Worm (Caenorhabditis elegans): ENCODE data around the gene Y38E10A.22.
A peak's percentile ranks its signal among the peaks of the same experiment; 100 is the strongest.

The Y38E10A.22 gene

DNA sequence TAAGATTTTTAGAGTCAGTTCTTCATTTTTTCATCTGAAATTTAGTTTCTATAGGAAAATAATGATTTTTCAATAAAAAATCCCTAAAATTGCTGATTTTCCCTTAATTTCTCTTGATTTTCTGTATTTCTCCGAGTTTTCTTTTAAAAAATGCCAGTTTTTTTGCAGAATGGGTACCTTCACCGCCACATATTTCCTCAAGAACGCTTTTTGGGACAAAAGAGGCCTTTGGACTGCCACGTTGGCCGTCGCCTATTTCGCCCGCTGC, 1.2 kb upstream of the Y38E10A.22 start, which contains the start of gene Y38E10A.24:
TSS of gene Y38E10A.24 (plus strand) at position 169 of the 268 bp plus-strand sequence.
- TF ChIP-seq sptf-1 (tag; optimal IDR thresholded peaks at IDR 0.05) = no peak
- TF ChIP-seq hlh-17 (GFP tag; optimal IDR thresholded peaks at IDR 0.05; ENCODE audit: borderline replicate concordance) = no peak
- TF ChIP-seq unc-98 (GFP tag; IDR thresholded peaks at IDR 0.05) = no peak
- no peak for TF ChIP-seq pax-3 (tag; optimal IDR thresholded peaks at IDR 0.05)
- no peak for TF ChIP-seq fkh-10 (GFP tag; optimal IDR thresholded peaks at IDR 0.05)
- no peak for TF ChIP-seq lin-35 (GFP tag; optimal IDR thresholded peaks at IDR 0.05)
- no peak for TF ChIP-seq unc-130 (tag; optimal IDR thresholded peaks at IDR 0.05)
- no peak for TF ChIP-seq C16A3.4 (tag; optimal IDR thresholded peaks at IDR 0.05)
- no peak for TF ChIP-seq lir-3 (tag; optimal IDR thresholded peaks at IDR 0.05; ENCODE audit: poor library complexity)
- TF ChIP-seq ztf-4 (tag; optimal IDR thresholded peaks at IDR 0.05) = no peak
- TF ChIP-seq grh-1 (GFP tag; IDR thresholded peaks at IDR 0.05) = no peak
- no peak for TF ChIP-seq F16B12.6 (tag; optimal IDR thresholded peaks at IDR 0.05)
- TF ChIP-seq fkh-4 (tag; optimal IDR thresholded peaks at IDR 0.05; ENCODE audit: borderline replicate concordance) = no peak
- TF ChIP-seq ceh-8 (GFP tag; optimal IDR thresholded peaks at IDR 0.05) = no peak
- no peak for TF ChIP-seq jun-1 (tag; optimal IDR thresholded peaks at IDR 0.05)
- no peak for TF ChIP-seq efl-1 (optimal IDR thresholded peaks at IDR 0.05)
- TF ChIP-seq efl-1 (GFP tag; optimal IDR thresholded peaks at IDR 0.05 in 1 of 2) = no peak

DNA sequence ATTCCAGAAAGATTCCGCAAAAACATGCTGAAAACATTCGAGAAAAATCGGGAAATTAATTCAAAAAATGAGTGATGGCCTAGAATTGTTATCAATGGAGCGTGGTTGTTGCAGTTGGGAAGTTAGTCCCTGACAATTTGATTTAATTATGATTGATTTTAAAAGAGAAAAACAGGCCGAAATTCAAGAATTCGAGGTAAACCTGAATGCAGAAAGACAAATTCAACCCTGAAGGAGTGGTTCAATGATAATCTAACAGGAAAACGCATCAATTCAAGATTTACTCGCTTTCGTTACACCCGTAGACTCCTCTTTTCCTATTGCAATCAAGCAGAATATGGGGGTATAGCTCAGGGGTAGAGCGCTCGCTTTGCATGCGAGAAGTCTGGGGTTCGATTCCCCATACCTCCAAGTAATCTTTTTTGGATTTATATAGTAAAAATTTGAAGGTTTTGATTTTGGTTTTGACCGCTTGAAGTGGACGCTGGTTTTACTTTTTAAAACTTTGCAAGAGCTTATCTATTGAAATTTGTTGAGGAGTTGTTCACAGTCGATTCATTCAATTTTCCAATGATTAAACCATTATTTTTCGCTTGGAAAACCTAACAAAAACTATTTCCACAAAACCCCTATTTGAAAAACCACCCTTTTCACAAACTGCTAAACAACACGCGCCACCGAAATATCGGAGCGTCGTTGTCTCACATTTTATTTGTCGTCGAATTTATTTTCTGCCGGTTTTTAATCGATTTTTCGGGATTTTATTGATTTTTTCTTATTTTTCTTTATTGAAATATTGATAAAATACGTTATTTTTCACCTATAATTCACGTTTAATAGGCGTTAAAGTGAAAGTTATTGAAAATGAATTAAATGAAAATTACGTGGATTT, 611 bp upstream of the Y38E10A.22 start:
- TF ChIP-seq mdl-1 (tag; optimal IDR thresholded peaks at IDR 0.05) (peak in 1 of 2 experiments; percentile 42), snu-23 (GFP tag; optimal IDR thresholded peaks at IDR 0.05) (peak; percentile 88), pax-3 (tag; optimal IDR thresholded peaks at IDR 0.05) (peak; percentile 74), unc-30 (tag; optimal IDR thresholded peaks at IDR 0.05) (no peak), egl-27 (tag; optimal IDR thresholded peaks at IDR 0.05) (no peak), xbp-1 (tag; optimal IDR thresholded peaks at IDR 0.05) (peak; percentile 79), fkh-8 (tag; optimal IDR thresholded peaks at IDR 0.05) (peak; percentile 78), efl-1 (optimal IDR thresholded peaks at IDR 0.05) (peak; percentile 75 to 88), efl-1 (GFP tag; optimal IDR thresholded peaks at IDR 0.05 in 1 of 2) (peak; percentile 89 to 99), aha-1 (tag; optimal IDR thresholded peaks at IDR 0.05) (no peak), zip-4 (GFP tag; optimal IDR thresholded peaks at IDR 0.05) (peak; percentile 8), nhr-47 (tag; optimal IDR thresholded peaks at IDR 0.05) (peak; percentile 89), lin-35 (GFP tag; optimal IDR thresholded peaks at IDR 0.05) (peak; percentile 85 to 92), blmp-1 (tag; optimal IDR thresholded peaks at IDR 0.05) (peak; percentile 39), nhr-90 (tag; optimal IDR thresholded peaks at IDR 0.05; ENCODE audit: poor library complexity) (peak; percentile 90), ceh-88 (GFP tag; IDR thresholded peaks at IDR 0.05) (no peak), ceh-90 (tag; optimal IDR thresholded peaks at IDR 0.05) (peak; percentile 88), sox-4 (tag; optimal IDR thresholded peaks at IDR 0.05) (peak; percentile 42), tlp-1 (tag; optimal IDR thresholded peaks at IDR 0.05) (no peak), vab-15 (tag; optimal IDR thresholded peaks at IDR 0.05) (no peak), lin-13 (GFP tag; optimal IDR thresholded peaks at IDR 0.05) (peak; percentile 80), pqm-1 (tag; optimal IDR thresholded peaks at IDR 0.05) (no peak), ces-1 (GFP tag; optimal IDR thresholded peaks at IDR 0.05) (no peak), alr-1 (tag; optimal IDR thresholded peaks at IDR 0.05; ENCODE audit: borderline replicate concordance) (no peak), zag-1 (tag; optimal IDR thresholded peaks at IDR 0.05) (no peak), isw-1 (GFP tag; IDR thresholded peaks at IDR 0.05) (peak; percentile 69), F16B12.6 (tag; optimal IDR thresholded peaks at IDR 0.05) (peak; percentile 43), fkh-10 (GFP tag; optimal IDR thresholded peaks at IDR 0.05) (no peak), hpl-2 (GFP tag; optimal IDR thresholded peaks at IDR 0.05) (no peak), C04F5.9 (tag; optimal IDR thresholded peaks at IDR 0.05) (peak; percentile 22), unc-86 (tag; optimal IDR thresholded peaks at IDR 0.05) (peak; percentile 42), lsy-2 (tag; optimal IDR thresholded peaks at IDR 0.05) (peak; percentile 78 to 89), lin-15B (tag; optimal IDR thresholded peaks at IDR 0.05) (peak; percentile 89), snpc-4 (tag; optimal IDR thresholded peaks at IDR 0.05) (peak; percentile 72), nhr-76 (tag; optimal IDR thresholded peaks at IDR 0.05) (no peak), jun-1 (tag; optimal IDR thresholded peaks at IDR 0.05) (peak; percentile 48), nhr-84 (tag; optimal IDR thresholded peaks at IDR 0.05) (no peak), pag-3 (tag; optimal IDR thresholded peaks at IDR 0.05; ENCODE audit: borderline replicate concordance, insufficient read depth) (no peak), elt-3 (tag; optimal IDR thresholded peaks at IDR 0.05) (peak in 3 of 6 experiments; percentile 17 to 47 (median 40))

Data from whole organism, L1 larva.